Worm (Caenorhabditis elegans) whole organism, mixed stage, embryonic: Measurements from ENCODE around the gene str-225.

Experiments used
- M03D4.4 ChIP-seq: sonication (generic microtip); optimal IDR thresholded peaks from 2 replicates; lab custom pipeline; 2017; ENCODE audit warnings: mild to moderate bottlenecking, missing genetic modification characterization, missing compliant biosample characterization
- blmp-1 ChIP-seq: fragments of 150-350 bp; optimal IDR thresholded peaks from 2 replicates; lab custom pipeline; 2014; ENCODE audit warnings: missing biosample characterization, missing genetic modification characterization
- ces-1 ChIP-seq: fragments of 150-350 bp; optimal IDR thresholded peaks from 2 replicates; lab custom pipeline; 2014; ENCODE audit warnings: missing biosample characterization, missing genetic modification reagents, missing genetic modification characterization
- cnd-1 ChIP-seq: fragments of 200-800 bp; sonication (Bioruptor generic); optimal IDR thresholded peaks from 2 replicates; lab custom pipeline; 2018; ENCODE audit warnings: mild to moderate bottlenecking, missing genetic modification characterization, missing compliant biosample characterization
- elt-3 ChIP-seq: fragments of 150-350 bp; optimal IDR thresholded peaks from 2 replicates; lab custom pipeline; 2014; ENCODE audit warnings: missing biosample characterization, missing genetic modification characterization
- flh-1 ChIP-seq: fragments of 200-800 bp; sonication (Bioruptor generic); optimal IDR thresholded peaks from 2 replicates; lab custom pipeline; 2018; ENCODE audit warnings: mild to moderate bottlenecking, missing genetic modification characterization, moderate library complexity, missing compliant biosample characterization
- nhr-12 ChIP-seq: fragments of 150-350 bp; optimal IDR thresholded peaks from 2 replicates; lab custom pipeline; 2014; ENCODE audit warnings: missing biosample characterization, missing genetic modification characterization
- nhr-237 ChIP-seq: fragments of 150-350 bp; optimal IDR thresholded peaks from 2 replicates; lab custom pipeline; 2014; ENCODE audit warnings: missing biosample characterization, missing genetic modification characterization
- nhr-28 ChIP-seq: fragments of 150-350 bp; optimal IDR thresholded peaks from 2 replicates; lab custom pipeline; 2014; ENCODE audit warnings: missing biosample characterization, missing genetic modification characterization
- nhr-76 ChIP-seq: sonication (generic microtip); optimal IDR thresholded peaks from 2 replicates; lab custom pipeline; 2017; ENCODE audit warnings: missing biosample characterization, missing genetic modification characterization
- snpc-4 ChIP-seq: fragments of 150-350 bp; optimal IDR thresholded peaks from 2 replicates; lab custom pipeline; 2014; ENCODE audit warnings: missing biosample characterization, missing genetic modification characterization
- unc-62 ChIP-seq: fragments of 150-350 bp; optimal IDR thresholded peaks from 2 replicates; lab custom pipeline; 2014; ENCODE audit warnings: missing biosample characterization, missing genetic modification reagents, missing genetic modification characterization

DNA sequence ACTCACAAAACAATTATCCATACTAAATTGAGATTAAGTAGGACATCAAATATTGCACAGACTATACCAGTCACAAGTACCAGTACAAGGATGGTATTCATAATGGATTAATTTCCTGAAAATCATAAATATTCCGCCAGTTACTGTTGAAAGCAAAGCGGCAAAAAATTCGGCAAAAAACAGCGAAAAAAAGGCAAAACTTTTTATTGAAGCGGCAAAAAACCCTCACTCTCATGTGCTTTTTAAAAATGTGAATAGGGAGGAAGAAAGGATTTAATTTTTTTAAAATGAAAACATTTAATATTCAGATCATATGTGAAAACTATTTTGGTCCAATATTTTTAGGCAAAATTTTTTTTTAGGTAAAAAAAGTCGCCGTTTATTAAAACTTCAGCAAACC lies 36.8 kb upstream of the str-225 start, which contains the start of gene srbc-29:
- TF ChIP-seq nhr-237: no peak
- TF ChIP-seq unc-62 (GFP tag; lab: Kevin White, UChicago): no peak
- no peak for TF ChIP-seq nhr-76
- TF ChIP-seq M03D4.4 (tag; lab: Kevin White, UChicago): no peak
- no peak for TF ChIP-seq blmp-1 (tag; lab: Kevin White, UChicago)
- no peak for TF ChIP-seq flh-1 (GFP tag; lab: Kevin White, UChicago)
- no peak for TF ChIP-seq nhr-28
- TF ChIP-seq snpc-4: no peak
- no peak for TF ChIP-seq cnd-1
- no peak for TF ChIP-seq ces-1 (GFP tag; lab: Kevin White, UChicago)
- TF ChIP-seq nhr-12 (tag; lab: Kevin White, UChicago): no peak
- TF ChIP-seq elt-3 (tag; lab: Kevin White, UChicago): no peak
